Worm (Caenorhabditis elegans) whole organism, L4 larva: Measurements from ENCODE around the gene ech-4.

Experiments
- R02D3.7 ChIP-seq: fragments of 150-350 bp; sonication (generic microtip); optimal IDR thresholded peaks from 3 replicates; lab custom pipeline; 2014; ENCODE audit warnings: missing biosample characterization, missing genetic modification characterization
- Y5F2A.4 ChIP-seq: fragments of 200-800 bp; sonication (Bioruptor generic); optimal IDR thresholded peaks from 2 replicates; lab custom pipeline; 2018; ENCODE audit warnings: mild to moderate bottlenecking, missing genetic modification characterization, missing compliant biosample characterization
- ama-1 ChIP-seq: fragments of 150-350 bp; optimal IDR thresholded peaks from 2 replicates; lab custom pipeline; 2014; ENCODE audit warnings: inconsistent platforms, mixed read lengths
- daf-12 ChIP-seq: fragments of 150-350 bp; optimal IDR thresholded peaks from 2 replicates; lab custom pipeline; 2014; ENCODE audit warnings: missing biosample characterization, missing genetic modification reagents, missing genetic modification characterization
- egl-43 ChIP-seq: fragments of 200-800 bp; sonication (Bioruptor generic); IDR thresholded peaks from 2 replicates; pipeline ENCODE4 v1.3.6; 2022; ENCODE audit warnings: missing genetic modification reagents, missing genetic modification characterization, missing compliant biosample characterization
- hlh-11 ChIP-seq: fragments of 200-800 bp; sonication (Bioruptor generic); optimal IDR thresholded peaks from 2 replicates; lab custom pipeline; 2018; ENCODE audit warnings: mild to moderate bottlenecking, missing genetic modification characterization, missing compliant biosample characterization
- lin-15B ChIP-seq: fragments of 150-350 bp; sonication (generic microtip); optimal IDR thresholded peaks from 3 replicates; lab custom pipeline; 2014; ENCODE audit warnings: missing biosample characterization, missing genetic modification characterization
- lin-39 ChIP-seq: fragments of 150-350 bp; optimal IDR thresholded peaks from 2 replicates; lab custom pipeline; 2014; ENCODE audit warnings: missing biosample characterization, missing genetic modification reagents, missing genetic modification characterization
- mdl-1 ChIP-seq, 2 experiments: fragments of 150-350 bp in 1 of 2; sonication (generic microtip) in 1 of 2; optimal IDR thresholded peaks; 2 replicates each; lab custom pipeline; 2014 to 2017; ENCODE audit warnings: missing biosample characterization in 2 of 2, missing genetic modification characterization in 2 of 2
- nhr-42 ChIP-seq: fragments of 200-800 bp; sonication (Bioruptor generic); IDR thresholded peaks from 2 replicates; pipeline ENCODE4 v1.3.6; 2022; ENCODE audit warnings: missing genetic modification characterization, missing compliant biosample characterization
- nhr-76 ChIP-seq: fragments of 150-350 bp; optimal IDR thresholded peaks from 2 replicates; lab custom pipeline; 2014; ENCODE audit warnings: missing biosample characterization, missing genetic modification characterization
- php-3 ChIP-seq: fragments of 200-800 bp; sonication (Bioruptor generic); IDR thresholded peaks from 2 replicates; pipeline ENCODE4 v1.3.6; 2022; ENCODE audit warnings: missing genetic modification reagents, missing genetic modification characterization, missing compliant biosample characterization
- snpc-4 ChIP-seq: fragments of 150-350 bp; optimal IDR thresholded peaks from 2 replicates; lab custom pipeline; 2014; ENCODE audit warnings: missing biosample characterization, missing genetic modification characterization
- ztf-11 ChIP-seq: fragments of 150-350 bp; optimal IDR thresholded peaks from 2 replicates; lab custom pipeline; 2014; ENCODE audit warnings: missing biosample characterization, missing genetic modification characterization

DNA sequence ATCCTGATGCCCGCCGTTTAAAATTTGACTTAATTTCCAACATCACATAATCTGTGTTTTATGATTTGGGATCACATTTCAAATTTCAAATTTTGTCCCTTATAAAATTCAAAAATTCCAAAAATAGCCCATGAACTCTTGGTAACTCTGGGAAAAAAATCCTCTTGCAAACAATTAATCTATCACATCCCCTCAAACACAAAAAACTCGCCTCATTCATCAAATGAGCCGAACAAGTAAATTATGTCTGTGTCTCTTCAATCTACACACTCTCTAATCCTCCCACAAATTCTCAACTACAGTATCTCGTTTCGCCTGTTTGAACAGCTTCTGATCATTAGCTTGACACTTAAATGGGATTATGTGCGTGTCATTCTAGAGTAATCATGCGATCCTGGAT lies 10.1 kb upstream of the ech-4 start, which contains the start of gene msrp-7:
- TF ChIP-seq mdl-1 (tag; optimal IDR thresholded peaks at IDR 0.05; lab: Kevin White, UChicago) = no peak
- TF ChIP-seq lin-39 (tag; lab: Kevin White, UChicago) = no peak
- TF ChIP-seq nhr-76 (tag; lab: Kevin White, UChicago) = no peak
- no peak for TF ChIP-seq daf-12
- TF ChIP-seq snpc-4 (tag; lab: Kevin White, UChicago) = no peak
- TF ChIP-seq hlh-11 (tag; lab: Kevin White, UChicago) = no peak
- no peak for TF ChIP-seq R02D3.7 (tag; lab: Kevin White, UChicago)
- no peak for TF ChIP-seq lin-15B (tag; lab: Kevin White, UChicago)
- no peak for TF ChIP-seq ztf-11 (tag; lab: Kevin White, UChicago)
- TF ChIP-seq ama-1 (lab: Kevin White, UChicago) = no peak
- no peak for TF ChIP-seq Y5F2A.4 (GFP tag; lab: Kevin White, UChicago)
- no peak for TF ChIP-seq egl-43 (GFP tag; lab: Robert Waterston, UW)
- TF ChIP-seq php-3 (GFP tag; lab: Robert Waterston, UW) = no peak
- TF ChIP-seq nhr-42 (GFP tag; lab: Robert Waterston, UW) = no peak
